Fruit fly (Drosophila melanogaster): Measurements from ENCODE around the gene mtDNA-helicase.
A peak's percentile ranks its signal among the peaks of the same experiment; 100 is the strongest.

The mtDNA-helicase gene

dm6 chr2L:9908468-9908967, 15.3 kb upstream of the mtDNA-helicase start, which contains the start of gene CG13124 (continued):
- peak; percentile 32 for TF ChIP-seq unpg (GFP tag; optimal IDR thresholded peaks at IDR 0.05)
- no peak for TF ChIP-seq CG16863 (GFP tag; optimal IDR thresholded peaks at IDR 0.05)
- no peak for TF ChIP-seq fd96Cb (tag; optimal IDR thresholded peaks at IDR 0.05)
- TF ChIP-seq Xrp1 (GFP tag; IDR thresholded peaks at IDR 0.05), result peak; percentile 38; the same call in 1 of the 2 replicates
- TF ChIP-seq row (GFP tag; IDR thresholded peaks at IDR 0.05), result peak; percentile 70
- peak; percentile 5 for TF ChIP-seq MESR4 (GFP tag; optimal IDR thresholded peaks at IDR 0.05)
- no peak for TF ChIP-seq Bteb2 (GFP tag; optimal IDR thresholded peaks at IDR 0.05)
- TF ChIP-seq CG5245 (GFP tag; optimal IDR thresholded peaks at IDR 0.05), result no peak
- TF ChIP-seq CoRest (tag; optimal IDR thresholded peaks at IDR 0.05), result no peak
- TF ChIP-seq NC2α (GFP tag; optimal IDR thresholded peaks at IDR 0.05), result no peak
- TF ChIP-seq CG12391 (tag; optimal IDR thresholded peaks at IDR 0.05), result peak; percentile 5
- peak; percentile 44 for TF ChIP-seq CrebB (tag; optimal IDR thresholded peaks at IDR 0.05)
- TF ChIP-seq lov (optimal IDR thresholded peaks at IDR 0.05), result no peak
- TF ChIP-seq lov (GFP tag; IDR thresholded peaks at IDR 0.05), result no peak
- peak; percentile 32 for TF ChIP-seq grau (tag; optimal IDR thresholded peaks at IDR 0.05)
- peak; percentile 50 for TF ChIP-seq CG13894 (tag; optimal IDR thresholded peaks at IDR 0.05)
- TF ChIP-seq br (optimal IDR thresholded peaks at IDR 0.05), result no peak
- no peak for TF ChIP-seq CG16813 (GFP tag; IDR thresholded peaks at IDR 0.05; ENCODE audit: partially characterized antibody)
- TF ChIP-seq Hmr (GFP tag; optimal IDR thresholded peaks at IDR 0.05), result peak; percentile 55
- no peak for TF ChIP-seq CG7745 (tag; optimal IDR thresholded peaks at IDR 0.05)
- no peak for TF ChIP-seq CG9215 (GFP tag; IDR thresholded peaks at IDR 0.05)
- TF ChIP-seq CG2120 (GFP tag; optimal IDR thresholded peaks at IDR 0.05), result peak; percentile 46
- no peak for TF ChIP-seq CG11093 (GFP tag; IDR thresholded peaks at IDR 0.05)
- peak; percentile 61 for TF ChIP-seq nom (GFP tag; optimal IDR thresholded peaks at IDR 0.05)
- TF ChIP-seq sim (GFP tag; IDR thresholded peaks at IDR 0.05), result no peak
- TF ChIP-seq cg (GFP tag; optimal IDR thresholded peaks at IDR 0.05), result peak; percentile 46
- TF ChIP-seq fru (optimal IDR thresholded peaks at IDR 0.05), result no peak
- no peak for TF ChIP-seq Atf-2 (GFP tag; optimal IDR thresholded peaks at IDR 0.05)
- no peak for TF ChIP-seq CG11723 (GFP tag; optimal IDR thresholded peaks at IDR 0.05)
- peak; percentile 4 for TF ChIP-seq Sox102F (GFP tag; optimal IDR thresholded peaks at IDR 0.05)
- no peak; the same call in 2 of the 3 replicates for TF ChIP-seq CG34224 (GFP tag; IDR thresholded peaks at IDR 0.05; ENCODE audit: partially characterized antibody)
- TF ChIP-seq NC2β (GFP tag; optimal IDR thresholded peaks at IDR 0.05), result peak; percentile 7
- TF ChIP-seq CG6272 (GFP tag; IDR thresholded peaks at IDR 0.05), result no peak
- TF ChIP-seq chinmo (GFP tag; IDR thresholded peaks at IDR 0.05; ENCODE audit: partially characterized antibody), result peak; percentile 80; the same call in 1 of the 4 replicates
- no peak for TF ChIP-seq ham (GFP tag; IDR thresholded peaks at IDR 0.05)
- no peak for TF ChIP-seq hbn (GFP tag; IDR thresholded peaks at IDR 0.05; ENCODE audit: partially characterized antibody)
- peak; percentile 42; the same call in 1 of the 2 replicates for TF ChIP-seq Adf1 (GFP tag; IDR thresholded peaks at IDR 0.05)
- no peak for TF ChIP-seq zfh2 (GFP tag; optimal IDR thresholded peaks at IDR 0.05)
- TF ChIP-seq lab (GFP tag; optimal IDR thresholded peaks at IDR 0.05), result peak; percentile 50
- no peak for TF ChIP-seq Ets65A (GFP tag)
- 0 out of 2 replicates have a peak, but pooled peaks have one; percentile 14 for TF ChIP-seq CG32767 (GFP tag; IDR thresholded peaks at IDR 0.05)
- TF ChIP-seq Nf-YC (tag; optimal IDR thresholded peaks at IDR 0.05), result peak; percentile 10
- no peak for TF ChIP-seq CkIIα-i1 (GFP tag; IDR thresholded peaks at IDR 0.05)
- no peak for TF ChIP-seq zen (tag; optimal IDR thresholded peaks at IDR 0.05)
- no peak for TF ChIP-seq BEAF-32 (GFP tag; optimal IDR thresholded peaks at IDR 0.05)
- TF ChIP-seq CG9932 (GFP tag; IDR thresholded peaks at IDR 0.05), result peak; percentile 53
- TF ChIP-seq CG34376 (GFP tag; optimal IDR thresholded peaks at IDR 0.05), result peak; percentile 62
- TF ChIP-seq HLH54F (GFP tag; optimal IDR thresholded peaks at IDR 0.05), result no peak
- peak; percentile 36 for TF ChIP-seq CG12219 (GFP tag; optimal IDR thresholded peaks at IDR 0.05)
- peak; percentile 53 for TF ChIP-seq CG12769 (tag; optimal IDR thresholded peaks at IDR 0.05)
- peak; percentile 22 for TF ChIP-seq CG13624 (GFP tag; optimal IDR thresholded peaks at IDR 0.05)

Data from whole organism, embryonic.